Worm (Caenorhabditis elegans): ENCODE results near the gene pbo-5.
A peak's percentile ranks its signal among the peaks of the same experiment; 100 is the strongest.

pbo-5 gene

DNA sequence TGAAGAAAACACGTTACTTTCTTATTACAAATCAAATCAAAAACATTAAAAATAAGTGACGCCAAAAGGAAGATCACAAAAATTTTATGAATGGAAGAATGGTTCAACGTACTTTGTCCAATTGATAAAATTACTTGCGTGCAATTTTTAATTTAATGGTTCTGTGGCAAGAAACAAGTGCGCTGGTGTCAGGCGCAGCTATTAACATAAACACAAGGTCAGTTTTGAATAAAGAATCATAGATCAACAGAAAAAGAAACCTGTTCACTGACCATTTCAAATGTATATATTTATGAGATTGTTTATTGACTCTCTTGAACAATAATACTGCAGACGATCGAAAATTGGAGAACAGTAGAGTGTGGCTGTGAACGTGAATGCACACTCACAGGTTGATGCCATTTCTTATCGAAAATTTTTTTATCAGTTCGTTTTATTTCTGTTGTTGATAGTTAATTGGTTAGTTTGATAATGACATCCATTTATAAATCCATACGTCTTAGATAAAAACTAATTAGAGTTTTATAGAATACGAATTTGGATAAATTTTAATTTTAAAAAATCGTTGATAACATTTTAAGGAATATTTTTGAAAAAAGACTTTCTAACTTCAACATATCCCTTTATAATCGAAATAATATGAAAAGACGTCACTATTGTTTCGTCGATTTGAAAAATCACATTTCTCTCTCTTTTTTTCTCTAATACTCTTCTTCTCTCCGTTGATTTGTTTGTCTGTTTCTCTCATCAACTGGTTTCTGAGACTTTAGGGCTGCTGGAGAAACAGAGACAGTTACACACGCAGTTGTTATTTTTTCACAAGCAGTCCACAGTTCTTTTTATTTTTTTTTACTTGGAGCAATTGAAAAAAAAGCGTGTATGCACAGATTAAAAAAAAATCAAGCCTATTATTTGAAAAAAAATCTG is 11.9 kb upstream of the pbo-5 start, which contains the start of gene amx-3 (continued):
- TF ChIP-seq elt-3 (tag; optimal IDR thresholded peaks at IDR 0.05) (peak in 1 of 6 experiments; percentile 29), tbx-2 (tag; optimal IDR thresholded peaks at IDR 0.05) (peak; percentile 14), elt-2 (tag; optimal IDR thresholded peaks at IDR 0.05) (peak; percentile 66), mab-9 (GFP tag; IDR thresholded peaks at IDR 0.05) (no peak), mep-1 (tag; optimal IDR thresholded peaks at IDR 0.05) (peak; percentile 52), nhr-76 (tag; optimal IDR thresholded peaks at IDR 0.05) (no peak)

DNA sequence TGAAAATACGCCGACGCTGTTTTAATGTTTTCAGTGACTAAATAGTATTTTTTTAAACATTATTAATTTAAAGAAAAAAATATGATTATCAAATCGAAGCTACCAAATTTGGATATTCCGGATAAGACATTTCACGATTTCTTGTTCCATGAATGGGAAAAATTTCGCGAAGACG is 11.3 kb upstream of the pbo-5 start, which contains the start of gene acs-12:
Gene acs-12 (plus strand): TSS at position 76 of the 175 bp plus-strand sequence.
- TF ChIP-seq zip-4 (GFP tag; optimal IDR thresholded peaks at IDR 0.05) (no peak), isw-1 (GFP tag; IDR thresholded peaks at IDR 0.05) (no peak), C04F5.9 (tag; optimal IDR thresholded peaks at IDR 0.05) (no peak), sptf-1 (tag; optimal IDR thresholded peaks at IDR 0.05) (no peak), nhr-77 (tag; optimal IDR thresholded peaks at IDR 0.05) (no peak), nhr-90 (tag; optimal IDR thresholded peaks at IDR 0.05; ENCODE audit: poor library complexity) (no peak), lir-3 (tag; optimal IDR thresholded peaks at IDR 0.05; ENCODE audit: poor library complexity) (no peak), nhr-12 (tag; optimal IDR thresholded peaks at IDR 0.05) (no peak), efl-1 (optimal IDR thresholded peaks at IDR 0.05) (no peak), efl-1 (GFP tag; optimal IDR thresholded peaks at IDR 0.05 in 1 of 2) (no peak), ztf-11 (tag; optimal IDR thresholded peaks at IDR 0.05) (no peak), nhr-11 (tag; optimal IDR thresholded peaks at IDR 0.05) (no peak), nhr-76 (tag; optimal IDR thresholded peaks at IDR 0.05) (no peak), pax-3 (tag; optimal IDR thresholded peaks at IDR 0.05) (no peak), lin-13 (GFP tag; optimal IDR thresholded peaks at IDR 0.05) (no peak), ceh-82 (tag; optimal IDR thresholded peaks at IDR 0.05) (no peak), nhr-20 (tag; optimal IDR thresholded peaks at IDR 0.05) (no peak), egl-13 (tag; optimal IDR thresholded peaks at IDR 0.05) (no peak), ztf-4 (tag; optimal IDR thresholded peaks at IDR 0.05) (no peak), tlp-1 (tag; optimal IDR thresholded peaks at IDR 0.05) (no peak)

DNA sequence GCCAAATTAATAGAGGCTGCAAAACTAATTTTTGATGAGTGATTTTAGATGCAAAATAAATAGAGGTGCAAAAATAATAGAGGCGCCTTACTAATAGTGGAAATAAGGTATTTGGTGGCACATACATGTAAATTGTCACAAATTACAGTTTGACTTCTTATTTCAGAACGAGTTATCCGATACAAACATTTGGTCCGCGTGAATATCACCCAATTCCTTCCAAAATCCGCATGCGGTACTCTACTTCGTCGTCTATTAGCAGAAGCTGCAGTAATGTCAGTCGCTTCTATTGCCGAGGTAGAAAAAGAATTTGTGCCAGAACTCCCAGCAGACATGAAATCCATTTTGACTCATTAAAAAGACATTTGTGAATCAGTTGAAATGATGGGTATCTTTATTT is 8.3 kb upstream of the pbo-5 start:
- peak; percentile 34 for TF ChIP-seq nhr-85 (tag)
- no peak for TF ChIP-seq nhr-84 (tag; optimal IDR thresholded peaks at IDR 0.05)
- no peak for TF ChIP-seq unc-98 (GFP tag; IDR thresholded peaks at IDR 0.05)
- no peak for TF ChIP-seq tbx-2 (tag; optimal IDR thresholded peaks at IDR 0.05)
- no peak for TF ChIP-seq ets-5 (GFP tag; IDR thresholded peaks at IDR 0.05)
- TF ChIP-seq fos-1 (tag; optimal IDR thresholded peaks at IDR 0.05), result no peak
- TF ChIP-seq jun-1 (tag; optimal IDR thresholded peaks at IDR 0.05), result no peak

DNA sequence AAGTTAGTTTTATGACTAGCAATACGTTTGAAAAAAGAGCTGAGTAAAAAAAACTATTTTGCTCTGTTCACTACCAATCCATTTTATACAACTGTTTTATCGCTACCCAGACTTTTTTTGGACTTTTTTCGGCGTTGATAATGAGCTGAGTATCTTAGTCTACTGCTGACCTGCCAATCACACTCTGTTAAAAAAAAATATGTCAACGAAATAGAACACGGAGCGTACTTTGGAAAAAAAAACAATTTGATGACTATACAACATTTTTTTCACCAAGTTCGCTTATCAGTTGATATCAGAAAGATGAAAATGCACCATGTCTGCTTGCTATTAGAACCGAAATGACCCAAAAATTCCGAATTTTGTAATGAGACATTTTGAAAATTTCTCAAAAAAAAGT is 5.5 kb upstream of the pbo-5 start:
- TF ChIP-seq ceh-82 (tag; optimal IDR thresholded peaks at IDR 0.05) (no peak), pqm-1 (tag; optimal IDR thresholded peaks at IDR 0.05) (no peak), unc-98 (GFP tag; IDR thresholded peaks at IDR 0.05) (no peak), egl-13 (tag; optimal IDR thresholded peaks at IDR 0.05) (no peak), irx-1 (tag; optimal IDR thresholded peaks at IDR 0.05) (no peak), C16A3.4 (tag; optimal IDR thresholded peaks at IDR 0.05) (no peak), nhr-77 (tag; optimal IDR thresholded peaks at IDR 0.05) (no peak), vab-15 (tag; optimal IDR thresholded peaks at IDR 0.05) (no peak), xbp-1 (tag; optimal IDR thresholded peaks at IDR 0.05) (no peak), nhr-237 (tag; optimal IDR thresholded peaks at IDR 0.05) (no peak), rnt-1 (tag; optimal IDR thresholded peaks at IDR 0.05) (no peak)
